Worm (Caenorhabditis elegans): ENCODE data around the gene sphr-1.

Gene sphr-1

DNA sequence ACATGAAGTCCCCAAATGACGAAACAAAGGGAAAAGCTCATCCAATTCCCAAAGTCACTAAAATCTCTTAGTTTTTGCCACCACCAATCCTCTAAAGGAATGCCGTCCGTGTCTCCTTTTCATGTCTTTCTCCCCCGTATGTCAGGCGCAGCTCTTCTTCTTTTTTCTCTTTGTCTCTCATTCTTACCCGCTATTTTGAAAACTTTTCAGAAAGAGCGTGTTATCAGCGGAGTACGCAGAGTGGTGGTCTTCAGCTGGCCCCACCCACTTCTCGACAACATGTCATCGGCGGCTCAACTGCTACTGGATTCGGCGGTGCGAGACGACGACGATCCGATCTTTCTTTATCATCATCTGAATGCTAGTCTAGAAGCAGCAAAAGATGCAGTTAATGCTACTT, at the start of gene sphr-1:
sphr-1 (plus strand) TSS at position 205 of the 400 bp plus-strand sequence.
- TF ChIP-seq nfya-1 (tag; optimal IDR thresholded peaks at IDR 0.05; ENCODE audit: insufficient read depth) (peak; percentile 32), nhr-67 (tag; optimal IDR thresholded peaks at IDR 0.05) (no peak), ceh-82 (tag; optimal IDR thresholded peaks at IDR 0.05) (no peak), hmg-11 (tag; optimal IDR thresholded peaks at IDR 0.05) (peak; percentile 43), eor-1 (tag; optimal IDR thresholded peaks at IDR 0.05) (no peak)

DNA sequence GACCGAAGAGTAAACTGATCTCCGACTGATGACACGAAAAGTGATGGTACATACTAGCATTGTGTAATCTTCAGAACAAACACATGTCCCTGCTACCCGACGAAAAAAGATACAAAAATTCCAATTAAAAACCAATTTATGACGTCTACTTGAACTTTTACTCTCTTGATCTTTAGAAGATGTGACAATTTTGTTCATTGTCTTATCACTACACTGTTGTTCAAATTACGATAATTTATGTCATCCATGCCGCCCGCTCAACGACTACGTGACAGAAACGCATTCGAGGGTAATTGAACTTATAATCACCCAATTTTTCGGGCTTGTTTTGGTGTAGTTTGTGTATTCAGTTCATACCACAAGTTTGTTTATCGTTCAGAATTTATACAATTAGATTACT, 47.5 kb upstream of the sphr-1 start:
- TF ChIP-seq aly-2 (tag; optimal IDR thresholded peaks at IDR 0.05) (no peak), nhr-23 (tag; optimal IDR thresholded peaks at IDR 0.05) (peak; percentile 5), nhr-25 (tag; optimal IDR thresholded peaks at IDR 0.05) (peak; percentile 25), nhr-11 (tag; optimal IDR thresholded peaks at IDR 0.05) (no peak), ceh-28 (tag; optimal IDR thresholded peaks at IDR 0.05) (no peak), nhr-237 (tag; optimal IDR thresholded peaks at IDR 0.05) (no peak), ZK546.5 (tag; optimal IDR thresholded peaks at IDR 0.05) (no peak), ztf-11 (tag; optimal IDR thresholded peaks at IDR 0.05) (no peak), ceh-16 (tag; optimal IDR thresholded peaks at IDR 0.05) (no peak), daf-12 (tag; optimal IDR thresholded peaks at IDR 0.05) (no peak), fkh-2 (tag; optimal IDR thresholded peaks at IDR 0.05) (no peak)

DNA sequence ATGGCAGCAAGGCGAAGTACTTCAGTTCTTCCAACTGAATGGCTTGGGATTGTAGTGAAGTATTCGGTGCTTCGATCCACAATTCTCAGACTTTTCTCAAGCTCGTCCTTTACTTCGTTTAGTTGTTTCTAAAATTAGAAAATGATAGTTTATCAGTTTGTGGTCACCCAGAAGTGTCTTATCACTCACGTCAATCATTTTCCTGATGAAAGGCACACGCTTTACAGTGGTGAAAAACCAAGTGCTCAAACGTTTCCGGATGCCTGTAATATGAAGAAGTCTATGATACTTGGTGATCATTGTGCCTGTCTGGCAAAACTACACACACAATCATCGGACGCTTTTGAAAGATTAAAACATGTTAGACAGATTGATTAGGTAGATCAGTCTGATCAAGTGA, 45.2 kb upstream of the sphr-1 start:
- peak; percentile 13 for TF ChIP-seq pqm-1 (tag; optimal IDR thresholded peaks at IDR 0.05)
- peak; percentile 68 for TF ChIP-seq elt-2 (tag; optimal IDR thresholded peaks at IDR 0.05)
- no peak for TF ChIP-seq tbx-2 (tag; optimal IDR thresholded peaks at IDR 0.05)

DNA sequence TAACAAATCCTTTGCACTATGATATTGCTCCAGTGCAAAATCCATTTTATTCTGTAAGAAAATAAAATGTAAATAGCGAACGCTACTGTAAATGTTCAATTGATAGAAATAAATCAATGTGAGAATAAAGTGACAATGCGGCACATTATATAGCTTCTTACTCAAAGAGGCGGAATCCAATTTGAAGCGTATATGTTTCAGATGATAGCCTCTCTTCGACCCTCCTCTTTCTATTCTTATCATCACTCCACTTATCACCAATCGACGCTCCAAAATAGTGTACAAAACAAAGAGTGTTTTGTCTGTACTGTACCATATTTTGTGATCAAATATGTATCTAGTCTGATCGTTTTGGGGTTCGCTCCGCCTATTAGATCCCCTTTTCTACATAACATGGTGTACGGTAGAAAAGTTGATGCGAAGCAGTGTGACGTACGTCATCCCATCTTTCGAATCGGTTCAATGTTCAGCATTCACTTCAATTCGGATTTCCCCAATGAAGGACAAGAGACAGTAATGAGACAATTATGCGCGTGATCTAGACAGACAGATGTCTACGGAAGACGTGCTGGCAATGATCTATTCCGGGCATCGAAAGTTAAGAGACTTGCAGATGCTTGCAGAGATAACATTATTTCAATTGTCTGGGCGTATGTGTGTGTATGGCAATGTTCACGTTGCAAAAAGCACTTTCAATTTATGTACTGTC, 44.4 kb upstream of the sphr-1 start, which contains the start of gene spl-2:
spl-2 (minus strand) TSS at position 51 of the 709 bp plus-strand sequence.
- peak; percentile 6 for TF ChIP-seq nfya-1 (tag; optimal IDR thresholded peaks at IDR 0.05; ENCODE audit: insufficient read depth)
- no peak for TF ChIP-seq ama-1 (optimal IDR thresholded peaks at IDR 0.05)
- TF ChIP-seq unc-39 (tag; optimal IDR thresholded peaks at IDR 0.05), result no peak
- TF ChIP-seq egl-27 (tag; optimal IDR thresholded peaks at IDR 0.05), result no peak
- TF ChIP-seq nhr-25 (tag; optimal IDR thresholded peaks at IDR 0.05), result peak; percentile 67
- no peak for TF ChIP-seq sea-2 (GFP tag; optimal IDR thresholded peaks at IDR 0.05)
- TF ChIP-seq fos-1 (tag; optimal IDR thresholded peaks at IDR 0.05), result no peak
- no peak for TF ChIP-seq fkh-10 (GFP tag; optimal IDR thresholded peaks at IDR 0.05)
- peak; percentile 34 for TF ChIP-seq elt-2 (tag; optimal IDR thresholded peaks at IDR 0.05)
- no peak for TF ChIP-seq ceh-28 (tag; optimal IDR thresholded peaks at IDR 0.05)
- no peak for TF ChIP-seq nhr-237 (tag; optimal IDR thresholded peaks at IDR 0.05)
- no peak for TF ChIP-seq lin-39 (tag; optimal IDR thresholded peaks at IDR 0.05)
- no peak for TF ChIP-seq daf-12 (tag; optimal IDR thresholded peaks at IDR 0.05)
- TF ChIP-seq ztf-4 (tag; optimal IDR thresholded peaks at IDR 0.05), result no peak
- no peak for TF ChIP-seq eor-1 (tag; optimal IDR thresholded peaks at IDR 0.05)
- no peak for TF ChIP-seq egl-5 (tag; optimal IDR thresholded peaks at IDR 0.05)
- TF ChIP-seq nhr-43 (tag; optimal IDR thresholded peaks at IDR 0.05; ENCODE audit: poor library complexity, severe bottlenecking), result peak; percentile 76
- TF ChIP-seq jun-1 (tag; optimal IDR thresholded peaks at IDR 0.05), result no peak
- no peak for TF ChIP-seq fkh-2 (tag; optimal IDR thresholded peaks at IDR 0.05)
- TF ChIP-seq elt-3 (tag; optimal IDR thresholded peaks at IDR 0.05), result no peak
- TF ChIP-seq zag-1 (tag; optimal IDR thresholded peaks at IDR 0.05), result no peak
- TF ChIP-seq ceh-9 (tag; optimal IDR thresholded peaks at IDR 0.05), result no peak
- no peak for TF ChIP-seq ceh-16 (tag; optimal IDR thresholded peaks at IDR 0.05)
- TF ChIP-seq R02D3.7 (tag; optimal IDR thresholded peaks at IDR 0.05), result no peak
- peak; percentile 51 for TF ChIP-seq elt-1 (tag; optimal IDR thresholded peaks at IDR 0.05)
- peak; percentile 47 for TF ChIP-seq nhr-23 (tag; optimal IDR thresholded peaks at IDR 0.05)

DNA sequence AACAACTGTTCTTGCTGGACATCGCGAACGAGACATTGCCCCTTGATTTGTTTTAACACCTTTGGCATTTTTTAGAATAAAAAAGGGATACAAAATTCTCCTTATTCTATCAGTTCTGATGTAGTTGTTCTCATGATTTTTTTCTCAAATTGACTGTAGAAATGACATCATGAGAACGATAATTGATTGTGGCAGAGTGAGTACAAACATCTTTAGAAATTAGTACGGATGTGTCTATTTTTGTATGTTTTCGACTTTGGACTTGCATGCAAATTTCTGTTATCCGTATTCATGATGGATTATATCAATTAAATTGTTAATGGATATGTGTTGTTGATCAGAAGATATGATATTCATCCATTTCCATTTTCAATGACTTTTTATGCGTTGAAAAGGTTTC, 43.3 kb upstream of the sphr-1 start:
- TF ChIP-seq fkh-10 (GFP tag; optimal IDR thresholded peaks at IDR 0.05) (no peak), ama-1 (optimal IDR thresholded peaks at IDR 0.05) (no peak)
